Fruit fly (Drosophila melanogaster): Measurements from ENCODE around the gene CG10445.

DNA sequence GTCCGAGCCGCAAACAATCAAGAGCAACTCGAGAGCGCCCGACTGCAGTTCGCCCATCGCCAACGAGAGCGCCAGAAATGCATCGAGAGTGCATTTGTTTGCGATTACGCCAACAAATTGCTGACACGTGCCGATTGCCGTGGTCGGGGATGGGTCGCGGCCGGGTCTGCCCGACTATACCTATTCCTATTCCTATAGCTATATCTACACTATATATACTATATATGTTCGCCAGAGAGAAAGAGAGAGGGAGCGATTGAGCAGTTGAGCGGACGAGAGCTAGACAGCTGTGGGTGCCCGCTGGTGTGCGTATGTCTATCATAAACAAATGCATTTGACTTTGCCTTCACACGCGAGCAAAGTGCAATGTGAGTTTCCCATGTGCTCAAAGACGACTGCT, 27.2 kb upstream of the CG10445 start:
- no peak for TF ChIP-seq h (optimal IDR thresholded peaks at IDR 0.05)
- no peak for TF ChIP-seq ttk (optimal IDR thresholded peaks at IDR 0.05)
- TF ChIP-seq insv (optimal IDR thresholded peaks at IDR 0.05) = no peak
- TF ChIP-seq Myc (optimal IDR thresholded peaks at IDR 0.05) = no peak
- no peak for TF ChIP-seq Sin3A (optimal IDR thresholded peaks at IDR 0.05)

Data from Kc167 (cell line).